Worm (Caenorhabditis elegans): ENCODE data around the gene degl-2.
A peak's percentile ranks its signal among the peaks of the same experiment; 100 is the strongest.

degl-2 gene

ce11 chrIV:9672434-9672833, 29.1 kb downstream of the degl-2 start:
- no peak for TF ChIP-seq nhr-11 (tag; optimal IDR thresholded peaks at IDR 0.05)
- TF ChIP-seq nhr-6 (tag; optimal IDR thresholded peaks at IDR 0.05): no peak
- no peak for TF ChIP-seq nhr-111 (GFP tag; optimal IDR thresholded peaks at IDR 0.05)
- TF ChIP-seq mxl-3 (GFP tag; optimal IDR thresholded peaks at IDR 0.05): peak; percentile 7
- TF ChIP-seq egl-27 (tag; optimal IDR thresholded peaks at IDR 0.05): no peak
- peak; percentile 32 for TF ChIP-seq nhr-48 (tag; optimal IDR thresholded peaks at IDR 0.05)
- TF ChIP-seq nhr-41 (GFP tag; IDR thresholded peaks at IDR 0.05): no peak
- no peak for TF ChIP-seq F10B5.3 (tag; optimal IDR thresholded peaks at IDR 0.05)
- no peak for TF ChIP-seq lin-15B (tag; optimal IDR thresholded peaks at IDR 0.05)
- TF ChIP-seq cey-2 (tag; optimal IDR thresholded peaks at IDR 0.05; ENCODE audit: borderline replicate concordance, insufficient read depth): peak; percentile 53
- no peak for TF ChIP-seq hmg-1.1 (GFP tag; IDR thresholded peaks at IDR 0.05)
- no peak for TF ChIP-seq daf-19 (GFP tag; conservative IDR thresholded peaks at IDR 0.05)
- TF ChIP-seq sdz-12 (GFP tag; optimal IDR thresholded peaks at IDR 0.05): no peak
- TF ChIP-seq madf-9 (GFP tag; conservative IDR thresholded peaks at IDR 0.05): no peak
- peak; percentile 71 for TF ChIP-seq hlh-30 (tag; optimal IDR thresholded peaks at IDR 0.05; ENCODE audit: insufficient read depth)
- no peak for TF ChIP-seq T20F7.1 (GFP tag; optimal IDR thresholded peaks at IDR 0.05)
- TF ChIP-seq dmd-9 (GFP tag; IDR thresholded peaks at IDR 0.05): no peak
- no peak for TF ChIP-seq Y5F2A.4 (GFP tag; optimal IDR thresholded peaks at IDR 0.05)
- TF ChIP-seq nhr-28 (tag; optimal IDR thresholded peaks at IDR 0.05): peak; percentile 82
- peak in 1 of 2 experiments; percentile 80 for TF ChIP-seq mdl-1 (tag; optimal IDR thresholded peaks at IDR 0.05)
- TF ChIP-seq ZK337.2 (GFP tag; IDR thresholded peaks at IDR 0.05): no peak
- TF ChIP-seq skn-1 (tag; optimal IDR thresholded peaks at IDR 0.05): no peak
- TF ChIP-seq tra-1 (GFP tag; IDR thresholded peaks at IDR 0.05): no peak
- TF ChIP-seq gei-8 (GFP tag; optimal IDR thresholded peaks at IDR 0.05): peak; percentile 38
- TF ChIP-seq fkh-10 (GFP tag; optimal IDR thresholded peaks at IDR 0.05): no peak
- TF ChIP-seq jun-1 (tag; optimal IDR thresholded peaks at IDR 0.05): no peak
- TF ChIP-seq unc-39 (tag; optimal IDR thresholded peaks at IDR 0.05): no peak
- no peak for TF ChIP-seq hif-1 (tag; optimal IDR thresholded peaks at IDR 0.05)
- no peak for TF ChIP-seq daf-8 (GFP tag; IDR thresholded peaks at IDR 0.05)
- no peak for TF ChIP-seq rbr-2 (tag; optimal IDR thresholded peaks at IDR 0.05)
- TF ChIP-seq vab-7 (GFP tag; IDR thresholded peaks at IDR 0.05): no peak
- no peak for TF ChIP-seq attf-4 (tag; optimal IDR thresholded peaks at IDR 0.05)
- no peak for TF ChIP-seq Y75B8A.6 (GFP tag; IDR thresholded peaks at IDR 0.05)
- TF ChIP-seq lsy-2 (tag; optimal IDR thresholded peaks at IDR 0.05): peak in 1 of 2 experiments; percentile 82
- peak; percentile 73 for TF ChIP-seq hlh-11 (tag; optimal IDR thresholded peaks at IDR 0.05)
- TF ChIP-seq zfp-2 (tag; optimal IDR thresholded peaks at IDR 0.05): no peak
- peak; percentile 59 for TF ChIP-seq dmd-6 (GFP tag; IDR thresholded peaks at IDR 0.05)
- TF ChIP-seq nhr-76 (tag; optimal IDR thresholded peaks at IDR 0.05): no peak
- no peak for TF ChIP-seq Y105C5A.15 (GFP tag; IDR thresholded peaks at IDR 0.05)
- TF ChIP-seq dve-1 (tag; optimal IDR thresholded peaks at IDR 0.05; ENCODE audit: insufficient read depth): no peak
- TF ChIP-seq snpc-4 (tag; optimal IDR thresholded peaks at IDR 0.05): no peak
- TF ChIP-seq nhr-42 (GFP tag; IDR thresholded peaks at IDR 0.05): no peak
- no peak for TF ChIP-seq mep-1 (tag; optimal IDR thresholded peaks at IDR 0.05)
- TF ChIP-seq F44E2.7 (GFP tag; IDR thresholded peaks at IDR 0.05): no peak
- TF ChIP-seq lin-1 (GFP tag; IDR thresholded peaks at IDR 0.05): no peak
- no peak for TF ChIP-seq zfp-3 (GFP tag; conservative IDR thresholded peaks at IDR 0.05)
- TF ChIP-seq T26A8.4 (GFP tag; IDR thresholded peaks at IDR 0.05): no peak
- no peak for TF ChIP-seq Y48G9A.11 (GFP tag; IDR thresholded peaks at IDR 0.05)
- TF ChIP-seq ceh-20 (GFP tag; IDR thresholded peaks at IDR 0.05): no peak
- TF ChIP-seq aha-1 (tag): peak; percentile 97
- peak in 1 of 2 experiments; percentile 66 for TF ChIP-seq unc-62 (GFP tag; optimal IDR thresholded peaks at IDR 0.05 in 1 of 2)
- no peak for TF ChIP-seq unc-62 (tag; optimal IDR thresholded peaks at IDR 0.05)

All from whole organism, L4 larva.